Worm (Caenorhabditis elegans) whole organism, L2 larva: ENCODE results near the gene clec-213.

Experiments used
- C34F6.9 ChIP-seq: fragments of 150-350 bp; optimal IDR thresholded peaks from 2 replicates; lab custom pipeline; 2014; ENCODE audit warnings: missing biosample characterization, missing genetic modification characterization
- F13H6.1 ChIP-seq: sonication (generic microtip); optimal IDR thresholded peaks from 2 replicates; lab custom pipeline; 2016; ENCODE audit warnings: missing genetic modification characterization, missing compliant biosample characterization
- R02D3.7 ChIP-seq: fragments of 150-350 bp; optimal IDR thresholded peaks from 2 replicates; lab custom pipeline; 2014; ENCODE audit warnings: missing biosample characterization, missing genetic modification characterization
- Y55F3AM.14 ChIP-seq: fragments of 200-800 bp; sonication (Bioruptor generic); optimal IDR thresholded peaks from 2 replicates; lab custom pipeline; 2018; ENCODE audit warnings: mild to moderate bottlenecking, missing genetic modification characterization, missing compliant biosample characterization
- ZK546.5 ChIP-seq: sonication (generic microtip); optimal IDR thresholded peaks from 2 replicates; lab custom pipeline; 2017; ENCODE audit warnings: missing biosample characterization, missing genetic modification characterization
- alr-1 ChIP-seq: fragments of 150-350 bp; optimal IDR thresholded peaks from 2 replicates; lab custom pipeline; 2014; ENCODE audit warnings: missing biosample characterization, missing genetic modification characterization
- aly-2 ChIP-seq: fragments of 150-350 bp; optimal IDR thresholded peaks from 2 replicates; lab custom pipeline; 2014; ENCODE audit warnings: missing biosample characterization, missing genetic modification characterization
- ama-1 ChIP-seq: fragments of 150-350 bp; optimal IDR thresholded peaks from 2 replicates; lab custom pipeline; 2018; ENCODE audit warnings: inconsistent platforms
- blmp-1 ChIP-seq: sonication (generic microtip); optimal IDR thresholded peaks from 2 replicates; lab custom pipeline; 2017; ENCODE audit warnings: missing genetic modification characterization, mild to moderate bottlenecking, missing compliant biosample characterization, antibody characterized with exemption, moderate library complexity; ENCODE audit not compliant: insufficient read depth
- ceh-16 ChIP-seq: fragments of 150-350 bp; optimal IDR thresholded peaks from 2 replicates; lab custom pipeline; 2014; ENCODE audit warnings: missing biosample characterization, missing genetic modification characterization
- ceh-82 ChIP-seq: fragments of 150-350 bp; optimal IDR thresholded peaks from 2 replicates; lab custom pipeline; 2014; ENCODE audit warnings: missing biosample characterization, missing genetic modification characterization
- crh-2 ChIP-seq: sonication (generic microtip); optimal IDR thresholded peaks from 2 replicates; lab custom pipeline; 2017; ENCODE audit warnings: missing biosample characterization, missing genetic modification characterization
- dmd-4 ChIP-seq: sonication (generic microtip); optimal IDR thresholded peaks from 2 replicates; lab custom pipeline; 2017; ENCODE audit warnings: missing biosample characterization, missing genetic modification characterization
- egl-27 ChIP-seq: sonication (generic microtip); optimal IDR thresholded peaks from 3 replicates; lab custom pipeline; 2017; ENCODE audit warnings: missing biosample characterization, missing genetic modification reagents, missing genetic modification characterization
- elt-1 ChIP-seq: fragments of 150-350 bp; optimal IDR thresholded peaks from 2 replicates; lab custom pipeline; 2014; ENCODE audit warnings: missing biosample characterization, missing genetic modification characterization
- elt-3 ChIP-seq: sonication (generic microtip); optimal IDR thresholded peaks from 2 replicates; lab custom pipeline; 2017; ENCODE audit warnings: missing biosample characterization, missing genetic modification characterization
- fos-1 ChIP-seq: fragments of 150-350 bp; optimal IDR thresholded peaks from 2 replicates; lab custom pipeline; 2014; ENCODE audit warnings: missing biosample characterization, missing genetic modification characterization
- gmeb-1 ChIP-seq: fragments of 150-350 bp; optimal IDR thresholded peaks from 2 replicates; lab custom pipeline; 2014; ENCODE audit warnings: missing biosample characterization, missing genetic modification characterization
- lin-11 ChIP-seq: fragments of 150-350 bp; sonication (generic microtip); optimal IDR thresholded peaks from 2 replicates; lab custom pipeline; 2014; ENCODE audit warnings: missing biosample characterization, missing genetic modification characterization, inconsistent platforms, mixed read lengths
- lin-13 ChIP-seq: fragments of 150-350 bp; optimal IDR thresholded peaks from 2 replicates; lab custom pipeline; 2014; ENCODE audit warnings: missing biosample characterization, missing genetic modification reagents, missing genetic modification characterization
- lin-39 ChIP-seq: fragments of 150-350 bp; optimal IDR thresholded peaks from 2 replicates; lab custom pipeline; 2014; ENCODE audit warnings: missing biosample characterization, missing genetic modification reagents, missing genetic modification characterization
- lsy-2 ChIP-seq, 2 experiments: fragments of 150-350 bp in 1 of 2; sonication (generic microtip) in 1 of 2; optimal IDR thresholded peaks; 2 replicates each; lab custom pipeline; 2014 to 2017; ENCODE audit warnings: missing biosample characterization in 2 of 2, missing genetic modification characterization in 2 of 2
- mab-5 ChIP-seq: fragments of 150-350 bp; optimal IDR thresholded peaks from 2 replicates; lab custom pipeline; 2014; ENCODE audit warnings: missing biosample characterization, missing genetic modification characterization
- mbf-1 ChIP-seq: sonication (generic microtip); optimal IDR thresholded peaks from 2 replicates; lab custom pipeline; 2017; ENCODE audit warnings: missing biosample characterization, missing genetic modification characterization
- mdl-1 ChIP-seq, 2 experiments: fragments of 150-350 bp in 1 of 2; sonication (generic microtip) in 1 of 2; optimal IDR thresholded peaks; 2 replicates each; lab custom pipeline; 2017; ENCODE audit warnings: missing biosample characterization in 2 of 2, missing genetic modification characterization in 2 of 2
- nhr-10 ChIP-seq: sonication (generic microtip); optimal IDR thresholded peaks from 2 replicates; lab custom pipeline; 2017; ENCODE audit warnings: missing biosample characterization, missing genetic modification characterization
- nhr-11 ChIP-seq: fragments of 150-350 bp; optimal IDR thresholded peaks from 2 replicates; lab custom pipeline; 2014; ENCODE audit warnings: missing biosample characterization, missing genetic modification characterization
- nhr-12 ChIP-seq: fragments of 150-350 bp; optimal IDR thresholded peaks from 2 replicates; lab custom pipeline; 2014; ENCODE audit warnings: missing biosample characterization, missing genetic modification characterization
- nhr-129 ChIP-seq: fragments of 150-350 bp; optimal IDR thresholded peaks from 2 replicates; lab custom pipeline; 2014; ENCODE audit warnings: missing biosample characterization, missing genetic modification characterization
- nhr-21 ChIP-seq: fragments of 150-350 bp; optimal IDR thresholded peaks from 2 replicates; lab custom pipeline; 2014; ENCODE audit warnings: missing biosample characterization, missing genetic modification characterization
- nhr-23 ChIP-seq: fragments of 150-350 bp; optimal IDR thresholded peaks from 2 replicates; lab custom pipeline; 2014; ENCODE audit warnings: missing biosample characterization, missing genetic modification reagents, missing genetic modification characterization
- nhr-237 ChIP-seq: fragments of 150-350 bp; optimal IDR thresholded peaks from 2 replicates; lab custom pipeline; 2014; ENCODE audit warnings: missing biosample characterization, missing genetic modification characterization
- nhr-25 ChIP-seq: fragments of 150-350 bp; sonication (generic microtip); optimal IDR thresholded peaks from 3 replicates; lab custom pipeline; 2014; ENCODE audit warnings: missing biosample characterization, missing genetic modification characterization
- nhr-6 ChIP-seq: fragments of 150-350 bp; optimal IDR thresholded peaks from 2 replicates; lab custom pipeline; 2014; ENCODE audit warnings: missing biosample characterization, missing genetic modification characterization
- nhr-77 ChIP-seq: fragments of 150-350 bp; optimal IDR thresholded peaks from 2 replicates; lab custom pipeline; 2014; ENCODE audit warnings: missing biosample characterization, missing genetic modification characterization
- peb-1 ChIP-seq: fragments of 150-350 bp; optimal IDR thresholded peaks from 2 replicates; lab custom pipeline; 2014; ENCODE audit warnings: missing biosample characterization, missing genetic modification characterization
- sem-4 ChIP-seq: fragments of 150-350 bp; optimal IDR thresholded peaks from 2 replicates; lab custom pipeline; 2014; ENCODE audit warnings: missing biosample characterization, missing genetic modification reagents, missing genetic modification characterization
- skn-1 ChIP-seq: sonication (generic microtip); optimal IDR thresholded peaks from 2 replicates; lab custom pipeline; 2017; ENCODE audit warnings: missing biosample characterization, missing genetic modification characterization
- sma-3 ChIP-seq: sonication (generic microtip); optimal IDR thresholded peaks from 2 replicates; lab custom pipeline; 2016; ENCODE audit warnings: missing genetic modification reagents, missing genetic modification characterization, missing compliant biosample characterization
- sma-9 ChIP-seq, 2 experiments: fragments of 150-350 bp in 1 of 2; sonication (generic microtip) in 1 of 2; optimal IDR thresholded peaks; 2 replicates each; lab custom pipeline; 2014 to 2016; ENCODE audit warnings: missing genetic modification characterization in 2 of 2, mild to moderate bottlenecking in 1 of 2, missing biosample characterization in 1 of 2, missing compliant biosample characterization in 1 of 2, missing genetic modification reagents in 1 of 2, moderate library complexity in 1 of 2
- snpc-4 ChIP-seq: fragments of 150-350 bp; optimal IDR thresholded peaks from 2 replicates; lab custom pipeline; 2014; ENCODE audit warnings: missing biosample characterization, missing genetic modification characterization
- unc-39 ChIP-seq: fragments of 150-350 bp; optimal IDR thresholded peaks from 2 replicates; lab custom pipeline; 2014; ENCODE audit warnings: missing biosample characterization, missing genetic modification characterization
- unc-55 ChIP-seq: fragments of 150-350 bp; sonication (generic microtip); optimal IDR thresholded peaks from 3 replicates; lab custom pipeline; 2014; ENCODE audit warnings: missing biosample characterization, missing genetic modification reagents, missing genetic modification characterization
- unc-62 ChIP-seq: fragments of 150-350 bp; optimal IDR thresholded peaks from 2 replicates; lab custom pipeline; 2014; ENCODE audit warnings: missing biosample characterization, missing genetic modification reagents, missing genetic modification characterization
- zag-1 ChIP-seq: fragments of 150-350 bp; optimal IDR thresholded peaks from 2 replicates; lab custom pipeline; 2014; ENCODE audit warnings: missing biosample characterization, missing genetic modification characterization
- ztf-1 ChIP-seq: fragments of 200-800 bp; sonication (Bioruptor generic); conservative IDR thresholded peaks from 2 replicates; pipeline ENCODE4 v1.3.6; 2022; ENCODE audit warnings: missing genetic modification characterization, missing compliant biosample characterization
- ztf-11 ChIP-seq: sonication (generic microtip); optimal IDR thresholded peaks from 2 replicates; lab custom pipeline; 2017; ENCODE audit warnings: missing biosample characterization, missing genetic modification characterization
- ztf-4 ChIP-seq: fragments of 150-350 bp; optimal IDR thresholded peaks from 2 replicates; lab custom pipeline; 2014; ENCODE audit warnings: missing biosample characterization, missing genetic modification characterization

Gene clec-213

ce11 chrV:7587637-7588036, 17.3 kb upstream of the clec-213 start, which contains the start of the genes F19F10.11 and C50E3.5:
Gene F19F10.11 (minus strand): TSS chrV:7587704.
Gene C50E3.5 (plus strand): TSS chrV:7587996.
- TF ChIP-seq elt-3 (no peak), unc-62 (GFP tag; lab: Kevin White, UChicago) (no peak), nhr-6 (tag; lab: Kevin White, UChicago) (peak; percentile 31), nhr-77 (no peak), nhr-21 (tag; lab: Kevin White, UChicago) (no peak), dmd-4 (tag; lab: Kevin White, UChicago) (no peak), zag-1 (tag; lab: Kevin White, UChicago) (no peak), nhr-11 (tag; lab: Kevin White, UChicago) (no peak), peb-1 (no peak), R02D3.7 (no peak), ama-1 (no peak), alr-1 (tag; lab: Kevin White, UChicago) (no peak), ceh-16 (tag; lab: Kevin White, UChicago) (no peak), fos-1 (tag; lab: Kevin White, UChicago) (peak; percentile 13), nhr-25 (no peak), nhr-129 (tag; lab: Kevin White, UChicago) (no peak), sma-3 (GFP tag; lab: Kevin White, UChicago) (peak; percentile 60), nhr-237 (no peak), unc-39 (tag; lab: Kevin White, UChicago) (no peak), ceh-82 (no peak), nhr-12 (tag; lab: Kevin White, UChicago) (no peak), aly-2 (tag; lab: Kevin White, UChicago) (no peak), snpc-4 (tag; lab: Kevin White, UChicago) (peak; percentile 30), ztf-4 (tag; lab: Kevin White, UChicago) (no peak), gmeb-1 (peak; percentile 74), nhr-23 (tag; lab: Kevin White, UChicago) (no peak), sem-4 (tag; lab: Kevin White, UChicago) (peak; percentile 63), ZK546.5 (no peak), mdl-1 (tag; optimal IDR thresholded peaks at IDR 0.05; lab: Kevin White, UChicago) (no peak), lin-39 (no peak), crh-2 (tag; lab: Kevin White, UChicago) (peak; percentile 64), skn-1 (no peak), elt-1 (no peak), nhr-10 (tag; lab: Kevin White, UChicago) (no peak), C34F6.9 (tag; lab: Kevin White, UChicago) (peak; percentile 82), sma-9 (GFP tag; optimal IDR thresholded peaks at IDR 0.05; lab: Kevin White, UChicago) (peak; percentile 57), sma-9 (tag; optimal IDR thresholded peaks at IDR 0.05; lab: Kevin White, UChicago) (no peak), lin-11 (tag; lab: Kevin White, UChicago) (no peak), ztf-1 (GFP tag; lab: Robert Waterston, UW) (no peak), lin-13 (GFP tag; lab: Kevin White, UChicago) (no peak), egl-27 (no peak), F13H6.1 (tag; lab: Kevin White, UChicago) (peak; percentile 35), mbf-1 (no peak), Y55F3AM.14 (GFP tag; lab: Kevin White, UChicago) (no peak), blmp-1 (no peak), lsy-2 (tag; optimal IDR thresholded peaks at IDR 0.05; lab: Kevin White, UChicago) (peak; percentile 26 to 82), mab-5 (tag; lab: Kevin White, UChicago) (no peak), unc-55 (GFP tag; lab: Kevin White, UChicago) (peak; percentile 81), ztf-11 (tag; lab: Kevin White, UChicago) (no peak)
